Worm (Caenorhabditis elegans) whole organism, L3 larva: ENCODE data around the gene ttbk-6.

Experiments
- ZK546.5 ChIP-seq: sonication (generic microtip); optimal IDR thresholded peaks from 2 replicates; lab custom pipeline; 2017; ENCODE audit warnings: missing biosample characterization, missing genetic modification characterization
- ama-1 ChIP-seq: fragments of 150-350 bp; optimal IDR thresholded peaks from 2 replicates; lab custom pipeline; 2018
- ceh-16 ChIP-seq: sonication (generic microtip); optimal IDR thresholded peaks from 2 replicates; lab custom pipeline; 2017; ENCODE audit warnings: missing biosample characterization, missing genetic modification characterization
- ceh-28 ChIP-seq: fragments of 150-350 bp; optimal IDR thresholded peaks from 2 replicates; lab custom pipeline; 2014; ENCODE audit warnings: missing biosample characterization, missing genetic modification reagents, missing genetic modification characterization
- ceh-82 ChIP-seq: fragments of 150-350 bp; optimal IDR thresholded peaks from 2 replicates; lab custom pipeline; 2014; ENCODE audit warnings: missing biosample characterization, missing genetic modification characterization
- daf-12 ChIP-seq: fragments of 150-350 bp; optimal IDR thresholded peaks from 2 replicates; lab custom pipeline; 2014; ENCODE audit warnings: missing biosample characterization, missing genetic modification reagents, missing genetic modification characterization
- elt-1 ChIP-seq: fragments of 150-350 bp; optimal IDR thresholded peaks from 2 replicates; lab custom pipeline; 2014; ENCODE audit warnings: missing biosample characterization, missing genetic modification characterization
- elt-2 ChIP-seq: sonication (generic microtip); optimal IDR thresholded peaks from 2 replicates; lab custom pipeline; 2016; ENCODE audit warnings: missing genetic modification reagents, mild to moderate bottlenecking, missing genetic modification characterization, missing compliant biosample characterization
- elt-3 ChIP-seq, 3 experiments: fragments of 150-350 bp in 1 of 3; sonication (generic microtip) in 2 of 3; optimal IDR thresholded peaks; 2 replicates in 2 of 3; 4 replicates in 1 of 3; lab custom pipeline; 2014 to 2017; ENCODE audit warnings: missing biosample characterization in 3 of 3, missing genetic modification characterization in 3 of 3
- fkh-10 ChIP-seq: sonication (generic microtip); optimal IDR thresholded peaks from 2 replicates; lab custom pipeline; 2017; ENCODE audit warnings: missing biosample characterization, missing genetic modification reagents, missing genetic modification characterization
- fkh-2 ChIP-seq: fragments of 150-350 bp; optimal IDR thresholded peaks from 2 replicates; lab custom pipeline; 2014; ENCODE audit warnings: missing biosample characterization, missing genetic modification reagents, missing genetic modification characterization
- hmg-11 ChIP-seq: sonication (generic microtip); optimal IDR thresholded peaks from 2 replicates; lab custom pipeline; 2016; ENCODE audit warnings: missing genetic modification characterization, missing compliant biosample characterization
- jun-1 ChIP-seq: fragments of 150-350 bp; optimal IDR thresholded peaks from 2 replicates; lab custom pipeline; 2014; ENCODE audit warnings: missing biosample characterization, missing genetic modification reagents, missing genetic modification characterization
- lin-39 ChIP-seq: fragments of 150-350 bp; optimal IDR thresholded peaks from 2 replicates; lab custom pipeline; 2018; ENCODE audit warnings: missing biosample characterization, missing genetic modification reagents, missing genetic modification characterization
- lsy-12 ChIP-seq: sonication (generic microtip); optimal IDR thresholded peaks from 2 replicates; lab custom pipeline; 2016; ENCODE audit warnings: mild to moderate bottlenecking, missing genetic modification characterization, missing compliant biosample characterization
- mml-1 ChIP-seq: fragments of 150-350 bp; sonication (generic microtip); optimal IDR thresholded peaks from 3 replicates; lab custom pipeline; 2014; ENCODE audit warnings: missing biosample characterization, missing genetic modification characterization
- nfya-1 ChIP-seq: sonication (generic microtip); optimal IDR thresholded peaks from 2 replicates; lab custom pipeline; 2017; ENCODE audit warnings: missing genetic modification characterization, mild to moderate bottlenecking, missing compliant biosample characterization, antibody characterized with exemption, moderate library complexity; ENCODE audit not compliant: insufficient read depth
- nhr-23 ChIP-seq: fragments of 150-350 bp; optimal IDR thresholded peaks from 2 replicates; lab custom pipeline; 2014; ENCODE audit warnings: missing biosample characterization, missing genetic modification reagents, missing genetic modification characterization
- nhr-237 ChIP-seq: fragments of 150-350 bp; optimal IDR thresholded peaks from 2 replicates; lab custom pipeline; 2014; ENCODE audit warnings: missing biosample characterization, missing genetic modification characterization
- nhr-25 ChIP-seq: sonication (generic microtip); optimal IDR thresholded peaks from 2 replicates; lab custom pipeline; 2017; ENCODE audit warnings: missing biosample characterization, missing genetic modification characterization
- nhr-43 ChIP-seq: sonication (generic microtip); optimal IDR thresholded peaks from 2 replicates; lab custom pipeline; 2016; ENCODE audit warnings: mild to moderate bottlenecking, missing genetic modification characterization, missing compliant biosample characterization; ENCODE audit not compliant: poor library complexity, severe bottlenecking
- nhr-67 ChIP-seq: fragments of 150-350 bp; optimal IDR thresholded peaks from 2 replicates; lab custom pipeline; 2014; ENCODE audit warnings: missing biosample characterization, missing genetic modification characterization
- nhr-76 ChIP-seq: fragments of 150-350 bp; sonication (generic microtip); optimal IDR thresholded peaks from 5 replicates; lab custom pipeline; 2014; ENCODE audit warnings: missing biosample characterization, missing genetic modification characterization
- nhr-77 ChIP-seq: fragments of 150-350 bp; optimal IDR thresholded peaks from 2 replicates; lab custom pipeline; 2014; ENCODE audit warnings: missing biosample characterization, missing genetic modification characterization
- pqm-1 ChIP-seq: fragments of 150-350 bp; optimal IDR thresholded peaks from 2 replicates; lab custom pipeline; 2017; ENCODE audit warnings: missing biosample characterization, missing genetic modification characterization, inconsistent platforms
- sea-2 ChIP-seq: fragments of 150-350 bp; sonication (generic microtip); optimal IDR thresholded peaks from 4 replicates; lab custom pipeline; 2014; ENCODE audit warnings: missing biosample characterization, missing genetic modification reagents, missing genetic modification characterization
- skn-1 ChIP-seq: fragments of 150-350 bp; optimal IDR thresholded peaks from 2 replicates; lab custom pipeline; 2014; ENCODE audit warnings: missing biosample characterization, missing genetic modification characterization
- tbx-2 ChIP-seq: sonication (generic microtip); optimal IDR thresholded peaks from 2 replicates; lab custom pipeline; 2016; ENCODE audit warnings: mild to moderate bottlenecking, missing genetic modification characterization, missing compliant biosample characterization
- unc-39 ChIP-seq: sonication (generic microtip); optimal IDR thresholded peaks from 4 replicates; lab custom pipeline; 2017; ENCODE audit warnings: missing biosample characterization, missing genetic modification characterization
- unc-62 ChIP-seq: fragments of 150-350 bp; sonication (generic microtip); optimal IDR thresholded peaks from 4 replicates; lab custom pipeline; 2014; ENCODE audit warnings: missing biosample characterization, missing genetic modification reagents, missing genetic modification characterization
- zag-1 ChIP-seq: fragments of 150-350 bp; optimal IDR thresholded peaks from 2 replicates; lab custom pipeline; 2014; ENCODE audit warnings: missing biosample characterization, missing genetic modification characterization
- ztf-11 ChIP-seq: fragments of 150-350 bp; optimal IDR thresholded peaks from 2 replicates; lab custom pipeline; 2014; ENCODE audit warnings: missing biosample characterization, missing genetic modification characterization
- ztf-4 ChIP-seq: fragments of 150-350 bp; optimal IDR thresholded peaks from 2 replicates; lab custom pipeline; 2014; ENCODE audit warnings: missing biosample characterization, missing genetic modification characterization

The ttbk-6 gene

DNA sequence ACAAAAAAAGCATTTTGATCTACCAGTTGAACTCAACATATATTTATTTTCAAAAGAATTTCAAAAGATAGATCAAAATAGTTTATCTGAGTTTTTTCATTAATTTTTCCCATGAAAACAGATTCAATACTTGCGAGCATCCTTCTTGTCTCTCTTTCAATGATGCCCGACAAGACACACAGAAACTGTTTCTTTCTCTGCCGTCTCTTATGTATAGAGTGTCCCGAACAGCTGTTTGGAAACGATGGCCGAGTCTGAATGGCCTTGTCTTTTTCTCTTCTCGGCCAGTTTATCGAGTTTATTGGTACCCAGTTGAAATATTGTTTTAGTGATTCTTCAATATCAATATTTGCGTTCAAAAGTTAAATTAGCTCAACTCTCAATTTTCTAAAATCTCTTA lies 34.2 kb downstream of the ttbk-6 start (continued):
- peak; percentile 21 for TF ChIP-seq nhr-43 (tag; lab: Kevin White, UChicago)

DNA sequence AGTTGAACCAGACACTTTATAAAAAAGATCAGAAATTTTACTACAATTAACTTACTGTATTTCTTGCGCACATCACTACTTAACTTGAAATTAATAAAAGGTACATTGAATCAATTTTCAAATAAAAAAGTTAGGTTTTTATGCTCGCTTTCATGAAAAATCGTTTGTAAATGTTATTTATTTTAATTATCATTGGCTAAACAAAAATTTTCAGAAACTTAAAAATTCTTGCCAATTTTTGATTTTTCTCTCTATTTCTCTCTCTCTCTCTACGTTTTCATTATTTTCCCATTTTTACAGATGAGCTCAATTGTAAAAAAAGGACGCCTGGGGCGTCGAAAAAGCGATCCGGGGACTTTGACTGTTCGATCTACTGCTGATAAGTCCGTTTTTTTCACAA lies 34.9 kb downstream of the ttbk-6 start, which contains the start of gene sax-2:
Gene sax-2 (plus strand): TSS at position 301 of the 400 bp plus-strand sequence.
- TF ChIP-seq ceh-28 (tag; lab: Kevin White, UChicago) (no peak), nhr-67 (no peak), fkh-10 (GFP tag; lab: Kevin White, UChicago) (no peak)

DNA sequence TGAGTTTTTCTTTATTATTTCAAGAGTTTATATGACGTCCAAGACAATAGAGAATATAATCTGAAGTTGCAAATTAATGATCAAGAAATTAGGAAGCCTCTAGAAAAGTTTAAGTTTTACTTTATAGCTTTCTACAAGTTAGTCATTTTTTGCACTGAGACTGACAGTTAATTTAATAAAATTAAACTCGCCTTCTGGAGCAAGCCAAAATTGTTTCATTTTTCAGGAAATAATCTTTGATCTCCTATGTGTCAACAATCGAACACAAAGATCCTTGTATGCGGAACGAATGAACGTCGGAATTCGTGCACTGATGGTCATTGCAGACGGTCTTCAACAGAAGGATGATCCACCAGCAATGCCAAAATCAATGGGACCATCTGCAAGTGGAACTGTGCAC lies 37.9 kb downstream of the ttbk-6 start:
- TF ChIP-seq daf-12, result no peak
- no peak for TF ChIP-seq ceh-82
- no peak for TF ChIP-seq ama-1
- TF ChIP-seq nhr-237 (tag; lab: Kevin White, UChicago), result no peak
- no peak for TF ChIP-seq sea-2 (GFP tag; lab: Kevin White, UChicago)
- no peak for TF ChIP-seq ceh-16
- TF ChIP-seq skn-1 (tag; lab: Kevin White, UChicago), result no peak
- no peak for TF ChIP-seq nhr-76
- TF ChIP-seq tbx-2, result no peak
- TF ChIP-seq lin-39, result no peak
- TF ChIP-seq ztf-4, result no peak
- TF ChIP-seq pqm-1 (tag; lab: Kevin White, UChicago), result no peak
- no peak for TF ChIP-seq lsy-12 (tag; lab: Kevin White, UChicago)
- TF ChIP-seq nhr-43 (tag; lab: Kevin White, UChicago), result no peak
- no peak for TF ChIP-seq fkh-2
- TF ChIP-seq mml-1 (tag; lab: Kevin White, UChicago), result no peak

DNA sequence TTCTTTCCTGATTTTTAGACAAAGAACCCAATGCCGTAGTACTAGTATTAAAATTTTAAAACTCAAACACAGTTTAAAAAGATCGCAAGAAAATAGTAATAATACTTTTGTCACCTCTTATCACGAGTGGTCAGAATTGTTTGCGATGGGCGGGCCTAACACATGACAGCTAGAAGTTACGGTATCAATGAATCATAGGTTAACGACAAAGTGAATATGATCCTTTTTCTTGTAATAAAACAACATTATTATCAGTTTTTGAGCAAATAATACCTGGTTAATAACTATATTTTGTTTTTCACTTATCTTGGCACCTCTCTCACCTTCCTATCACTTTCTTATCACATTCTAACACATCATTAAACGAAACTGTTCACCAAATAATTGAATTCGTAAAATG lies 38.5 kb downstream of the ttbk-6 start:
- TF ChIP-seq elt-2 (tag; lab: Kevin White, UChicago), result peak; percentile 65
- TF ChIP-seq nhr-23 (tag; lab: Kevin White, UChicago), result no peak
- TF ChIP-seq elt-3 (tag; optimal IDR thresholded peaks at IDR 0.05; lab: Kevin White, UChicago), result no peak
- TF ChIP-seq sea-2 (GFP tag; lab: Kevin White, UChicago), result no peak
- peak; percentile 55 for TF ChIP-seq pqm-1 (tag; lab: Kevin White, UChicago)

DNA sequence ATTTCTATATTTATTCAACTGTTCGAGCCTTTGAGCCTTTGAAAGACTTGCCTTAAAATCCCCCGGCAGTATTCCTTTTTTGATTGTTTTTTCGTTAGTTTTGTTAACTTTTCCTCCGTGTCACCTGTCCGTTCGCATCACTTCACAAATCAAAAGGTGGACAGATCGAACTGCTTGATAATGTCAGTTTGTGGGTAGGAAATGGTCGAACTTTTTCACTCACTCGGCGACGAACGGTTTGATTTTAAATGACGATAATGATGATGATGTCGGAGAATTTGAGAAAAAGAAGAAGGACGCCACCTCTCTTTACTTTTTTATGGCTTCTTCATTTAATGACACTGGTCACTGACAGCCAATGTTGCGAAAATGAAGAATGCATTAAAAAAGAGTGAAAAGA lies 44.6 kb downstream of the ttbk-6 start:
- TF ChIP-seq unc-62 (GFP tag; lab: Kevin White, UChicago), result peak; percentile 40
- TF ChIP-seq nhr-76, result no peak
- no peak for TF ChIP-seq ceh-82
- TF ChIP-seq nhr-25 (tag; lab: Kevin White, UChicago), result peak; percentile 39
- TF ChIP-seq elt-1 (tag; lab: Kevin White, UChicago), result peak; percentile 63
- TF ChIP-seq, all 47 proteins: peak for 3

DNA sequence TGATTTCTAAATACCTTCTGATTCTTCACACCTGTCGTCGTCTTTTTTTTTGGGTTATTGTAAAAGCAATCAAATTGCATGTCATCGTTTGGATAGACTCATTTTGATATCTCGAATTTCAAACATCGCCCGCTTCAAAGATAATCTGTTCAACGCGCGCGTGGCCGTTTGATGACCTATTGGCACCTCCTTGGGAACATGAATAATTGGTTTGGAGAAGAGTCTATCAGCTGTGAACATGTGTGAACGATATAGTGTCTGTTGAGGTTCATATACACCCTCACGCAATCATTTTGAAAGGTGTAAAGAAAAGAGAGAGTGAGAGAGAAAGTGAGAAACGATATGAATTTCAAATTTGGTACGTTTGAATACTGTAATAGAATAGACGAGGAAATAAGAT lies 46.1 kb downstream of the ttbk-6 start:
- no peak for TF ChIP-seq unc-39 (tag; lab: Kevin White, UChicago)

DNA sequence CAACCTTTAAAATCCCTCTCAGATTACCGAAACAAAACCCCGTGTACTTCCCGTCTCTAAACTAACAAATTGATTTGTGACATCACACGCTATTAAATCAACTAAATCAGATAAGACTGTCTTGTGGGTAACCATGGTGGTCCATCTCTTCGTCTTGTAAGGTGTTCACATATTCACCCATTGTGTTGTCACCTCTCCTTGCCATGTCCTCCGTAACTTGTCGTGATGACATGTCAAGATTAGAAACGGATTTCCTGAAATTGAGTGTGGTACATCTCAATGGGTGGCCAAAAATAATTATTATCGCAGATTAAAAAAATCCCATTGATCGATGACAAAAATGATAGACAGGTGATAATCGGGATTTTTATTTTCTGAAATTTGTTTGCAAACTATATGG lies 49.9 kb downstream of the ttbk-6 start:
- TF ChIP-seq nfya-1, result no peak
- no peak for TF ChIP-seq nhr-77 (tag; lab: Kevin White, UChicago)
- TF ChIP-seq elt-1 (tag; lab: Kevin White, UChicago), result no peak
- no peak for TF ChIP-seq jun-1 (tag; lab: Kevin White, UChicago)
- TF ChIP-seq unc-39 (tag; lab: Kevin White, UChicago), result no peak
- no peak for TF ChIP-seq sea-2 (GFP tag; lab: Kevin White, UChicago)
- no peak for TF ChIP-seq ZK546.5 (tag; lab: Kevin White, UChicago)
- no peak for TF ChIP-seq lin-39
- TF ChIP-seq ztf-11 (tag; lab: Kevin White, UChicago), result no peak
- TF ChIP-seq hmg-11 (tag; lab: Kevin White, UChicago), result no peak
- no peak for TF ChIP-seq elt-2 (tag; lab: Kevin White, UChicago)
- no peak for TF ChIP-seq nhr-43 (tag; lab: Kevin White, UChicago)
- TF ChIP-seq unc-62 (GFP tag; lab: Kevin White, UChicago), result no peak
- no peak for TF ChIP-seq zag-1 (tag; lab: Kevin White, UChicago)
